Worm (Caenorhabditis elegans) whole organism, L4 larva: ENCODE results near the gene F36H5.10.

Experiments used
- F26F4.8 ChIP-seq: fragments of 200-800 bp; sonication (Bioruptor generic); conservative IDR thresholded peaks from 2 replicates; pipeline ENCODE4 v1.3.6; 2022; ENCODE audit warnings: missing genetic modification characterization, missing compliant biosample characterization
- T26A8.4 ChIP-seq: fragments of 200-800 bp; sonication (Bioruptor generic); IDR thresholded peaks from 2 replicates; pipeline ENCODE4 v1.3.6; 2022; ENCODE audit warnings: missing genetic modification characterization, missing compliant biosample characterization
- Y75B8A.6 ChIP-seq: fragments of 200-800 bp; sonication (Bioruptor generic); IDR thresholded peaks from 2 replicates; pipeline ENCODE4 v1.3.6; 2022; ENCODE audit warnings: missing genetic modification reagents, missing genetic modification characterization, missing compliant biosample characterization
- aha-1 ChIP-seq: fragments of 150-350 bp; peaks from one replicate; lab custom pipeline; 2014; ENCODE audit warnings: missing biosample characterization, missing genetic modification characterization
- arid-1 ChIP-seq: fragments of 200-800 bp; sonication (Bioruptor generic); conservative IDR thresholded peaks from 2 replicates; pipeline ENCODE4 v1.3.6; 2022; ENCODE audit warnings: missing genetic modification reagents, missing genetic modification characterization, missing compliant biosample characterization
- attf-4 ChIP-seq: sonication (generic microtip); optimal IDR thresholded peaks from 3 replicates; lab custom pipeline; 2017; ENCODE audit warnings: missing biosample characterization, missing genetic modification characterization
- ceh-32 ChIP-seq: sonication (generic microtip); optimal IDR thresholded peaks from 2 replicates; lab custom pipeline; 2016; ENCODE audit warnings: mild to moderate bottlenecking, missing genetic modification characterization, missing compliant biosample characterization; ENCODE audit not compliant: poor library complexity
- ceh-44 ChIP-seq: fragments of 200-800 bp; sonication (Bioruptor generic); IDR thresholded peaks from 2 replicates; pipeline ENCODE4 v1.3.6; 2022; ENCODE audit warnings: missing genetic modification reagents, missing genetic modification characterization, missing compliant biosample characterization
- ceh-62 ChIP-seq: sonication (generic microtip); optimal IDR thresholded peaks from 2 replicates; lab custom pipeline; 2017; ENCODE audit warnings: missing biosample characterization, missing genetic modification characterization
- ceh-82 ChIP-seq: sonication (generic microtip); optimal IDR thresholded peaks from 2 replicates; lab custom pipeline; 2017; ENCODE audit warnings: missing biosample characterization, missing genetic modification characterization
- cey-2 ChIP-seq: sonication (generic microtip); optimal IDR thresholded peaks from 3 replicates; lab custom pipeline; 2017; ENCODE audit warnings: missing genetic modification characterization, mild to moderate bottlenecking, missing compliant biosample characterization, antibody characterized with exemption, borderline replicate concordance; ENCODE audit not compliant: insufficient read depth
- duxl-1 ChIP-seq: sonication (generic microtip); optimal IDR thresholded peaks from 2 replicates; lab custom pipeline; 2016; ENCODE audit warnings: mild to moderate bottlenecking, missing genetic modification characterization, moderate library complexity, missing compliant biosample characterization; ENCODE audit not compliant: poor library complexity
- fos-1 ChIP-seq: fragments of 150-350 bp; optimal IDR thresholded peaks from 2 replicates; lab custom pipeline; 2014; ENCODE audit warnings: missing biosample characterization, missing genetic modification characterization
- hif-1 ChIP-seq, 2 experiments: sonication (generic microtip); optimal IDR thresholded peaks; 2 replicates each; lab custom pipeline; 2016 to 2017; ENCODE audit warnings: missing compliant biosample characterization in 2 of 2, missing genetic modification characterization in 2 of 2, missing genetic modification reagents in 2 of 2, missing genotype in 2 of 2, mild to moderate bottlenecking in 1 of 2
- hlh-11 ChIP-seq: fragments of 200-800 bp; sonication (Bioruptor generic); optimal IDR thresholded peaks from 2 replicates; lab custom pipeline; 2018; ENCODE audit warnings: mild to moderate bottlenecking, missing genetic modification characterization, missing compliant biosample characterization
- hmg-1.1 ChIP-seq: fragments of 200-800 bp; sonication (Bioruptor generic); IDR thresholded peaks from 2 replicates; pipeline ENCODE4 v1.3.6; 2022; ENCODE audit warnings: missing genetic modification reagents, missing genetic modification characterization, missing compliant biosample characterization
- lin-15B ChIP-seq: fragments of 150-350 bp; sonication (generic microtip); optimal IDR thresholded peaks from 3 replicates; lab custom pipeline; 2014; ENCODE audit warnings: missing biosample characterization, missing genetic modification characterization
- lin-38 ChIP-seq: fragments of 200-800 bp; sonication (Bioruptor generic); IDR thresholded peaks from 2 replicates; pipeline ENCODE4 v1.3.6; 2022; ENCODE audit warnings: missing genetic modification reagents, missing genetic modification characterization, missing compliant biosample characterization
- mdl-1 ChIP-seq, 2 experiments: fragments of 150-350 bp in 1 of 2; sonication (generic microtip) in 1 of 2; optimal IDR thresholded peaks; 2 replicates each; lab custom pipeline; 2014 to 2017; ENCODE audit warnings: missing biosample characterization in 2 of 2, missing genetic modification characterization in 2 of 2
- mxl-2 ChIP-seq: fragments of 200-800 bp; sonication (Bioruptor generic); conservative IDR thresholded peaks from 2 replicates; pipeline ENCODE4 v1.3.6; 2022; ENCODE audit warnings: missing genetic modification reagents, missing genetic modification characterization, missing compliant biosample characterization
- nhr-11 ChIP-seq: fragments of 150-350 bp; optimal IDR thresholded peaks from 2 replicates; lab custom pipeline; 2014; ENCODE audit warnings: missing biosample characterization, missing genetic modification characterization
- nhr-237 ChIP-seq: sonication (generic microtip); optimal IDR thresholded peaks from 2 replicates; lab custom pipeline; 2017; ENCODE audit warnings: missing biosample characterization, missing genetic modification characterization
- nhr-28 ChIP-seq: fragments of 150-350 bp; optimal IDR thresholded peaks from 2 replicates; lab custom pipeline; 2014; ENCODE audit warnings: missing biosample characterization, missing genetic modification characterization
- pha-4 ChIP-seq, 2 experiments: fragments of 150-350 bp in 1 of 2; fragments of 200-800 bp in 1 of 2; sonication (Bioruptor generic) in 1 of 2; IDR thresholded peaks in 1 of 2; optimal IDR thresholded peaks in 1 of 2; 2 replicates each; pipeline versions ENCODE4 v1.3.6 to Lab custom; 2014 to 2022; ENCODE audit warnings: missing genetic modification characterization in 2 of 2, missing genetic modification reagents in 2 of 2, missing biosample characterization in 1 of 2, missing compliant biosample characterization in 1 of 2
- rbr-2 ChIP-seq: sonication (generic microtip); optimal IDR thresholded peaks from 2 replicates; lab custom pipeline; 2016; ENCODE audit warnings: missing genotype, missing genetic modification characterization, missing compliant biosample characterization
- unc-39 ChIP-seq: sonication (generic microtip); optimal IDR thresholded peaks from 2 replicates; lab custom pipeline; 2017; ENCODE audit warnings: missing biosample characterization, missing genetic modification characterization
- unc-62 ChIP-seq, 3 experiments: fragments of 150-350 bp in 1 of 3; sonication (generic microtip); optimal IDR thresholded peaks in 2 of 3; peaks in 1 of 3; 1 replicate in 1 of 3; 2 replicates in 2 of 3; lab custom pipeline; 2014 to 2017; ENCODE audit warnings: missing biosample characterization in 3 of 3, missing genetic modification characterization in 3 of 3, missing genetic modification reagents in 3 of 3, missing genotype in 1 of 3
- vab-7 ChIP-seq: fragments of 200-800 bp; sonication (Bioruptor generic); IDR thresholded peaks from 2 replicates; pipeline ENCODE4 v1.3.6; 2022; ENCODE audit warnings: missing genetic modification reagents, missing genetic modification characterization, missing compliant biosample characterization
- zag-1 ChIP-seq: fragments of 150-350 bp; optimal IDR thresholded peaks from 2 replicates; lab custom pipeline; 2014; ENCODE audit warnings: missing biosample characterization, missing genetic modification characterization
- zfp-3 ChIP-seq: fragments of 200-800 bp; sonication (Bioruptor generic); conservative IDR thresholded peaks from 2 replicates; pipeline ENCODE4 v1.3.6; 2022; ENCODE audit warnings: missing genetic modification reagents, missing genetic modification characterization, missing compliant biosample characterization
- ztf-7 ChIP-seq: fragments of 150-350 bp; optimal IDR thresholded peaks from 2 replicates; lab custom pipeline; 2014; ENCODE audit warnings: missing biosample characterization, missing genetic modification characterization

F36H5.10 gene

ce11 chrII:1735145-1735544 lies 22.0 kb upstream of the F36H5.10 start:
- TF ChIP-seq ceh-82 (tag; lab: Kevin White, UChicago) (no peak), lin-15B (tag; lab: Kevin White, UChicago) (no peak), unc-62 (GFP tag; optimal IDR thresholded peaks at IDR 0.05 in 1 of 2; lab: Kevin White, UChicago) (peak in 1 of 2 experiments; percentile 96), unc-62 (tag; optimal IDR thresholded peaks at IDR 0.05; lab: Kevin White, UChicago) (no peak), mdl-1 (tag; optimal IDR thresholded peaks at IDR 0.05; lab: Kevin White, UChicago) (no peak), nhr-28 (tag; lab: Kevin White, UChicago) (no peak), hmg-1.1 (no peak), attf-4 (no peak), ztf-7 (tag; lab: Kevin White, UChicago) (no peak), fos-1 (tag; lab: Kevin White, UChicago) (no peak)

ce11 chrII:1736353-1736752 lies 20.8 kb upstream of the F36H5.10 start, which contains the start of gene ceh-83:
Gene ceh-83, minus strand, starts transcription at chrII:1736533.
- no peak for TF ChIP-seq Y75B8A.6 (GFP tag; lab: Robert Waterston, UW)
- TF ChIP-seq ceh-44, result no peak
- peak; percentile 13 for TF ChIP-seq nhr-28 (tag; lab: Kevin White, UChicago)
- TF ChIP-seq ceh-62 (tag; lab: Kevin White, UChicago), result no peak
- no peak for TF ChIP-seq hmg-1.1
- TF ChIP-seq mxl-2 (GFP tag; lab: Robert Waterston, UW), result no peak
- no peak for TF ChIP-seq nhr-11
- TF ChIP-seq unc-62 (GFP tag; optimal IDR thresholded peaks at IDR 0.05 in 1 of 2; lab: Kevin White, UChicago), result peak in 1 of 2 experiments; percentile 34
- TF ChIP-seq unc-62 (tag; optimal IDR thresholded peaks at IDR 0.05; lab: Kevin White, UChicago), result no peak
- peak; percentile 50 for TF ChIP-seq hlh-11 (tag; lab: Kevin White, UChicago)
- TF ChIP-seq ceh-32, result no peak
- TF ChIP-seq hif-1 (tag; optimal IDR thresholded peaks at IDR 0.05; lab: Kevin White, UChicago), result no peak
- TF ChIP-seq rbr-2 (tag; lab: Kevin White, UChicago), result no peak
- TF ChIP-seq vab-7 (GFP tag; lab: Robert Waterston, UW), result no peak
- TF ChIP-seq T26A8.4, result no peak
- no peak for TF ChIP-seq unc-39 (tag; lab: Kevin White, UChicago)
- TF ChIP-seq duxl-1 (tag; lab: Kevin White, UChicago), result peak; percentile 98
- TF ChIP-seq, all 104 proteins: peak for 4

ce11 chrII:1738844-1739243 lies 18.3 kb upstream of the F36H5.10 start, which contains the start of the genes irld-9 and irld-33:
Gene irld-9, minus strand, starts transcription at chrII:1738944.
Gene irld-33, plus strand, starts transcription at chrII:1739052.
- TF ChIP-seq aha-1 (tag; lab: Kevin White, UChicago) (peak; percentile 68), ceh-32 (no peak)

ce11 chrII:1741248-1741647 lies 15.9 kb upstream of the F36H5.10 start, which contains the start of gene K07G6.1:
Gene K07G6.1, plus strand, starts transcription at chrII:1741548.
- TF ChIP-seq zag-1 (tag; lab: Kevin White, UChicago) (no peak), arid-1 (GFP tag; lab: Robert Waterston, UW) (no peak), F26F4.8 (GFP tag; lab: Robert Waterston, UW) (no peak), lin-38 (GFP tag; lab: Robert Waterston, UW) (no peak), T26A8.4 (no peak)

ce11 chrII:1742535-1742934 lies 14.6 kb upstream of the F36H5.10 start, which contains the start of gene F36H5.12:
Gene F36H5.12, plus strand, starts transcription at chrII:1742835.
- TF ChIP-seq nhr-237 (tag; lab: Kevin White, UChicago) (no peak), vab-7 (GFP tag; lab: Robert Waterston, UW) (no peak), cey-2 (tag; lab: Kevin White, UChicago) (no peak), Y75B8A.6 (GFP tag; lab: Robert Waterston, UW) (no peak), ceh-32 (no peak), hlh-11 (tag; lab: Kevin White, UChicago) (no peak), nhr-28 (tag; lab: Kevin White, UChicago) (no peak), pha-4 (GFP tag; IDR thresholded peaks at IDR 0.05; lab: Robert Waterston, UW) (no peak), pha-4 (tag; optimal IDR thresholded peaks at IDR 0.05; lab: Kevin White, UChicago) (no peak), zfp-3 (GFP tag; lab: Robert Waterston, UW) (no peak)
